Worm (Caenorhabditis elegans): ENCODE data around the gene K06H7.1.

The K06H7.1 gene

ce11 chrIII:8099022-8099421, at the start of gene K06H7.1:
Gene K06H7.1 (plus strand): TSS chrIII:8099322.
- TF ChIP-seq him-1 (tag; optimal IDR thresholded peaks at IDR 0.05) (no peak), dao-5 (tag; optimal IDR thresholded peaks at IDR 0.05) (no peak), W03F9.2 (tag; optimal IDR thresholded peaks at IDR 0.05) (no peak)

ce11 chrIII:8050944-8051343, 48.2 kb upstream of the K06H7.1 start, which contains the start of gene K12H4.7:
Gene K12H4.7 (minus strand): TSS chrIII:8051081.
- TF ChIP-seq W03F9.2 (tag; optimal IDR thresholded peaks at IDR 0.05) (no peak), dao-5 (tag; optimal IDR thresholded peaks at IDR 0.05) (no peak), him-1 (tag; optimal IDR thresholded peaks at IDR 0.05) (no peak)

ce11 chrIII:8051838-8052237, 47.3 kb upstream of the K06H7.1 start:
- TF ChIP-seq W03F9.2 (tag; optimal IDR thresholded peaks at IDR 0.05) (no peak), him-1 (tag; optimal IDR thresholded peaks at IDR 0.05) (no peak), dao-5 (tag; optimal IDR thresholded peaks at IDR 0.05) (no peak)

ce11 chrIII:8061114-8061513, 38.0 kb upstream of the K06H7.1 start:
- TF ChIP-seq him-1 (tag; optimal IDR thresholded peaks at IDR 0.05), result no peak

- TF ChIP-seq dao-5 (tag; optimal IDR thresholded peaks at IDR 0.05) (no peak), W03F9.2 (tag; optimal IDR thresholded peaks at IDR 0.05) (no peak), him-1 (tag; optimal IDR thresholded peaks at IDR 0.05) (no peak)
These were observed 35.5 kb upstream of the K06H7.1 start for ce11 chrIII:8063659-8064058.

- no peak for TF ChIP-seq W03F9.2 (tag; optimal IDR thresholded peaks at IDR 0.05)
- no peak for TF ChIP-seq dao-5 (tag; optimal IDR thresholded peaks at IDR 0.05)
These were observed 34.0 kb upstream of the K06H7.1 start for ce11 chrIII:8065101-8065500.

- no peak for TF ChIP-seq W03F9.2 (tag; optimal IDR thresholded peaks at IDR 0.05)
- TF ChIP-seq dao-5 (tag; optimal IDR thresholded peaks at IDR 0.05), result no peak
- TF ChIP-seq him-1 (tag; optimal IDR thresholded peaks at IDR 0.05), result no peak
These were observed 32.1 kb upstream of the K06H7.1 start, which contains the start of gene pros-1 for ce11 chrIII:8066989-8067388. Gene pros-1 (plus strand): TSS chrIII:8067289.

ce11 chrIII:8067798-8068197, 31.3 kb upstream of the K06H7.1 start:
- TF ChIP-seq him-1 (tag; optimal IDR thresholded peaks at IDR 0.05) (no peak), W03F9.2 (tag; optimal IDR thresholded peaks at IDR 0.05) (no peak), dao-5 (tag; optimal IDR thresholded peaks at IDR 0.05) (no peak)

- TF ChIP-seq dao-5 (tag; optimal IDR thresholded peaks at IDR 0.05), result no peak
- TF ChIP-seq him-1 (tag; optimal IDR thresholded peaks at IDR 0.05), result no peak
- no peak for TF ChIP-seq W03F9.2 (tag; optimal IDR thresholded peaks at IDR 0.05)
These were observed 29.9 kb upstream of the K06H7.1 start for ce11 chrIII:8069206-8069605.

- TF ChIP-seq W03F9.2 (tag; optimal IDR thresholded peaks at IDR 0.05) (no peak), him-1 (tag; optimal IDR thresholded peaks at IDR 0.05) (no peak), dao-5 (tag; optimal IDR thresholded peaks at IDR 0.05) (no peak)
These were observed 21.9 kb upstream of the K06H7.1 start for ce11 chrIII:8077180-8077579.

ce11 chrIII:8080165-8080738, 18.9 kb upstream of the K06H7.1 start, which contains the start of the genes dcr-1 and apc-2:
Gene dcr-1 (minus strand): TSS chrIII:8080281.
Gene apc-2 (plus strand): TSS chrIII:8080629.
- TF ChIP-seq dao-5 (tag; optimal IDR thresholded peaks at IDR 0.05), result no peak
- TF ChIP-seq W03F9.2 (tag; optimal IDR thresholded peaks at IDR 0.05), result no peak
- TF ChIP-seq him-1 (tag; optimal IDR thresholded peaks at IDR 0.05), result no peak

- TF ChIP-seq him-1 (tag; optimal IDR thresholded peaks at IDR 0.05) (no peak), W03F9.2 (tag; optimal IDR thresholded peaks at IDR 0.05) (peak; percentile 77), dao-5 (tag; optimal IDR thresholded peaks at IDR 0.05) (no peak)
These were observed 13.8 kb upstream of the K06H7.1 start, which contains the start of the genes K06H7.7 and grp-1 for ce11 chrIII:8085355-8085754. Gene K06H7.7 (minus strand): TSS chrIII:8085475. Gene grp-1 (plus strand): TSS chrIII:8085705.

- TF ChIP-seq W03F9.2 (tag; optimal IDR thresholded peaks at IDR 0.05) (no peak), dao-5 (tag; optimal IDR thresholded peaks at IDR 0.05) (no peak), him-1 (tag; optimal IDR thresholded peaks at IDR 0.05) (no peak)
These were observed 10.9 kb upstream of the K06H7.1 start, which contains the start of gene vms-1 for ce11 chrIII:8088235-8088634. Gene vms-1 (plus strand): TSS chrIII:8088535.

ce11 chrIII:8091408-8091807, 7.7 kb upstream of the K06H7.1 start, which contains the start of gene idi-1:
Gene idi-1 (plus strand): TSS chrIII:8091708.
- no peak for TF ChIP-seq him-1 (tag; optimal IDR thresholded peaks at IDR 0.05)
- TF ChIP-seq W03F9.2 (tag; optimal IDR thresholded peaks at IDR 0.05), result no peak
- no peak for TF ChIP-seq dao-5 (tag; optimal IDR thresholded peaks at IDR 0.05)

- peak; percentile 15 for TF ChIP-seq W03F9.2 (tag; optimal IDR thresholded peaks at IDR 0.05)
- no peak for TF ChIP-seq dao-5 (tag; optimal IDR thresholded peaks at IDR 0.05)
These were observed 6.0 kb upstream of the K06H7.1 start, which contains the start of gene K06H7.2 for ce11 chrIII:8093079-8093623. Gene K06H7.2 (plus strand): TSS chrIII:8093573.
